Fruit fly (Drosophila melanogaster): ENCODE measurements around the gene Fum2.

Fum2 gene

DNA sequence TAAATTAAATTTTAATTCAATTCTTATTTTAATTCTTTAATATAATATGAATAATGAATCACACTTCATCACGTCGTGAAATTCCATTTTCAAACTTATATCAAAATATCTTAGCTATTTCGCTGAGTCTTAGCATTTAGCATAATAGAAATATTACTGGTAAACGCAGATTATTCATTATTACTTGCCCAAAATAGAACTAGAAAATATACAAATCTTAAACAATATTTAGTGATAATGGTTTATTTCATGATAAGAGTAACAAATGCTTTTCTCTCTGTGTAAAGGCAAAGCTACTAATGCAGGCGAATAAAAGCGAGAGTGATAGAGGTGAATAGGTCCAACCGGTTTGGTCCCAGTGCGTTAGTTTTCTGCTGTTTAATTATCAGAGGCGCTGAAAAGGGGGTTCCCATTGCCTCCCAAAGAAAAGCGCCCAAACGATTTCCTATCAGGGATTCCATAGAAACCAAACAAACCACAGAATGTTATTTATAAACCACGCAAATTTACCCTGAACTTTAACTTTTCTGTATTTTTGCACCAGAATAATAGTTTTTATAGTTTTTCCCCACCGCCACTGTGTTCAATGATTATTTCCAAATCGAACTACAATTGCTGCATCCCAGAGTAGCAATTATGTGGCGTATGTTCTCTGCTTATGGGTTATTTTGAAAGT lies 18.6 kb upstream of the Fum2 start (continued):
- TF ChIP-seq Mad (GFP tag; optimal IDR thresholded peaks at IDR 0.05) (peak; percentile 35), CG18764 (GFP tag; optimal IDR thresholded peaks at IDR 0.05) (no peak), CG12391 (tag; optimal IDR thresholded peaks at IDR 0.05) (no peak), CG1832 (GFP tag; optimal IDR thresholded peaks at IDR 0.05) (no peak), NFAT (GFP tag; IDR thresholded peaks at IDR 0.05) (0 out of 2 replicates have a peak, but pooled peaks have one; percentile 47), Mrtf (GFP tag; IDR thresholded peaks at IDR 0.05) (0 out of 3 replicates have a peak, but pooled peaks have one; percentile 32), CG6254 (GFP tag; optimal IDR thresholded peaks at IDR 0.05) (peak; percentile 10), ATbp (GFP tag; optimal IDR thresholded peaks at IDR 0.05) (no peak), jumu (GFP tag; optimal IDR thresholded peaks at IDR 0.05) (peak; percentile 29), Bdp1 (GFP tag; optimal IDR thresholded peaks at IDR 0.05) (no peak), mirr (GFP tag; optimal IDR thresholded peaks at IDR 0.05) (no peak), vnd (GFP tag; IDR thresholded peaks at IDR 0.05; ENCODE audit: partially characterized antibody) (no peak), CG16863 (GFP tag; optimal IDR thresholded peaks at IDR 0.05) (peak; percentile 49), gem (tag; optimal IDR thresholded peaks at IDR 0.05) (peak; percentile 58), ind (GFP tag; optimal IDR thresholded peaks at IDR 0.05) (peak; percentile 60), Dek (tag; optimal IDR thresholded peaks at IDR 0.05) (peak; percentile 19), CG11504 (tag; optimal IDR thresholded peaks at IDR 0.05) (peak; percentile 83), CG3281 (GFP tag; optimal IDR thresholded peaks at IDR 0.05) (peak; percentile 19), NfI (GFP tag; optimal IDR thresholded peaks at IDR 0.05) (peak; percentile 31), Optix (GFP tag; IDR thresholded peaks at IDR 0.05) (peak; percentile 68; the same call in 2 of the 3 replicates), hb (GFP tag; IDR thresholded peaks at IDR 0.05; ENCODE audit: partially characterized antibody) (no peak), grau (tag; optimal IDR thresholded peaks at IDR 0.05) (peak; percentile 46), CG34422 (GFP tag; IDR thresholded peaks at IDR 0.05) (0 out of 3 replicates have a peak, but pooled peaks have one; percentile 52), CG30403 (GFP tag; optimal IDR thresholded peaks at IDR 0.05) (peak; percentile 28), Spps (tag; optimal IDR thresholded peaks at IDR 0.05) (no peak), odd (GFP tag; optimal IDR thresholded peaks at IDR 0.05) (no peak), CG34224 (GFP tag; IDR thresholded peaks at IDR 0.05; ENCODE audit: partially characterized antibody) (no peak), pum (GFP tag; optimal IDR thresholded peaks at IDR 0.05) (peak; percentile 1), crol (GFP tag; IDR thresholded peaks at IDR 0.05) (no peak), CG15269 (tag; optimal IDR thresholded peaks at IDR 0.05) (peak; percentile 56), yki (optimal IDR thresholded peaks at IDR 0.05) (no peak), oc (tag; optimal IDR thresholded peaks at IDR 0.05) (peak; percentile 9), Hey (tag; optimal IDR thresholded peaks at IDR 0.05) (no peak), Abd-B (GFP tag; optimal IDR thresholded peaks at IDR 0.05) (peak; percentile 18), CG9797 (GFP tag; optimal IDR thresholded peaks at IDR 0.05) (no peak), kah (GFP tag; optimal IDR thresholded peaks at IDR 0.05) (no peak), Mes4 (GFP tag; optimal IDR thresholded peaks at IDR 0.05) (peak; percentile 15), CG2199 (GFP tag; IDR thresholded peaks at IDR 0.05) (0 out of 3 replicates have a peak, but pooled peaks have one; percentile 19), bsh (GFP tag; optimal IDR thresholded peaks at IDR 0.05) (peak in 1 of 2 experiments; percentile 8), gce (GFP tag; IDR thresholded peaks at IDR 0.05) (peak; percentile 58; the same call in 2 of the 3 replicates), CG31224 (GFP tag; IDR thresholded peaks at IDR 0.05) (0 out of 2 replicates have a peak, but pooled peaks have one; percentile 8), NC2β (GFP tag; optimal IDR thresholded peaks at IDR 0.05) (no peak), CG14710 (tag; optimal IDR thresholded peaks at IDR 0.05) (no peak)
